Worm (Caenorhabditis elegans) whole organism, late embryonic: ENCODE results near the gene aaim-1.

Source experiments
- ets-4 ChIP-seq: sonication (generic microtip); optimal IDR thresholded peaks from 2 replicates; lab custom pipeline; 2016; ENCODE audit warnings: missing genetic modification characterization, missing compliant biosample characterization
- ttx-3 ChIP-seq: sonication (generic microtip); optimal IDR thresholded peaks from 2 replicates; lab custom pipeline; 2016; ENCODE audit warnings: missing genetic modification reagents, missing genetic modification characterization, missing compliant biosample characterization

- TF ChIP-seq ttx-3 (tag; lab: Kevin White, UChicago) (no peak), ets-4 (tag; lab: Kevin White, UChicago) (no peak)
Observed at ce11 chrX:6562378-6562856, at the start of gene aaim-1.
